Worm (Caenorhabditis elegans) whole organism, young adult: Measurements from ENCODE around the gene F59E11.7.

Experiments used
- let-607 ChIP-seq, 2 experiments: fragments of 200-800 bp in 1 of 2; sonication (Bioruptor generic) in 1 of 2; sonication (generic microtip) in 1 of 2; optimal IDR thresholded peaks; 2 replicates each; lab custom pipeline; 2016 to 2018; ENCODE audit warnings: mild to moderate bottlenecking in 2 of 2, missing compliant biosample characterization in 2 of 2, missing genetic modification characterization in 2 of 2, moderate library complexity in 2 of 2, missing genotype in 1 of 2
- unc-62 ChIP-seq: fragments of 150-350 bp; optimal IDR thresholded peaks from 2 replicates; lab custom pipeline; 2014; ENCODE audit warnings: missing biosample characterization, missing genetic modification reagents, missing genetic modification characterization

DNA sequence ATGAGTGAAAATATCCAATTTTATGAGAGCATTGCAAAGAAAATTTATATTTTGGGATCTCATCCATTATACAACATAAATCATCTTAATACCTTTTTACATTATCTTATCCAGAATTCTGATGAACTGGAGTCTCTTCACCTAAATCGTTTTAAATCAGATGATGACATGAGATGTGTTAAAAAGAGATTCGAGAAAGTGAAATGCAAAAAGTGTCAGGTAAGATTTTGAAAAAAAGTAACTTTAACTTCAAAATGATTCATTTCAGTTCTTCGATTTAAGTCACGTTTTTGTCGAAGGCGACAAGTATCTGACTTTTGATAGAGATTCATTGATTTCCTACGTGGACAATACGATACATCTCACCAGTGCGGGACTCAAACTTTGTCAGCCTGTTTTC is 28.8 kb downstream of the F59E11.7 start:
- TF ChIP-seq unc-62 (GFP tag; lab: Kevin White, UChicago) (no peak), let-607 (tag; optimal IDR thresholded peaks at IDR 0.05; lab: Kevin White, UChicago) (no peak)
